Worm (Caenorhabditis elegans) whole organism, L4/young adult: Measurements from ENCODE around the gene epic-2.

ENCODE experiments used
- W03F9.2 ChIP-seq: fragments of 150-350 bp; optimal IDR thresholded peaks from 2 replicates; lab custom pipeline; 2014; ENCODE audit warnings: missing biosample characterization, missing genetic modification characterization
- dao-5 ChIP-seq: sonication (generic microtip); optimal IDR thresholded peaks from 2 replicates; lab custom pipeline; 2016; ENCODE audit warnings: missing genotype, missing genetic modification characterization, moderate library complexity, missing compliant biosample characterization
- him-1 ChIP-seq: sonication (generic microtip); optimal IDR thresholded peaks from 2 replicates; lab custom pipeline; 2016; ENCODE audit warnings: missing genotype, missing genetic modification reagents, missing genetic modification characterization, missing compliant biosample characterization

epic-2 gene

DNA sequence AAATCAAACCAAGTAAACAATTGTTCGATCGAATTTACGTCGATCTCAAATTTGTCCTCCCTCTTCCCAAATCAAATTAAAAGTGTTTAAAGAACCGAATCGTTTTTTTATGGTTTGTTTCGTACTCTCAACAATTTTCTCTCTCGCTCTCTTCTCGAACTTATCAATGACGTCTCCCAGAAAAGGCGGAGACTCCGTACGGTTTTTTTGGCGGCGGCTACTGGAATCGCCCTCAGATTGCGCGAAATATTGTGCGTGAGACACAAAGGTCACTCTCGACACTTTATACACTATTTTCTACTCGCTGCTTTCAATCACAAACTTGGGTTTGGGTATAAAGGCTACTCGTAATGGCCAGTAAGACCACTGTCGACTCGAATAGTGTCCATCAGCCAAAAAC lies at the start of gene epic-2:
Gene epic-2, plus strand, starts transcription at position 317 of the 400 bp plus-strand sequence.
- TF ChIP-seq W03F9.2 = no peak
- no peak for TF ChIP-seq him-1
- TF ChIP-seq dao-5 = no peak

DNA sequence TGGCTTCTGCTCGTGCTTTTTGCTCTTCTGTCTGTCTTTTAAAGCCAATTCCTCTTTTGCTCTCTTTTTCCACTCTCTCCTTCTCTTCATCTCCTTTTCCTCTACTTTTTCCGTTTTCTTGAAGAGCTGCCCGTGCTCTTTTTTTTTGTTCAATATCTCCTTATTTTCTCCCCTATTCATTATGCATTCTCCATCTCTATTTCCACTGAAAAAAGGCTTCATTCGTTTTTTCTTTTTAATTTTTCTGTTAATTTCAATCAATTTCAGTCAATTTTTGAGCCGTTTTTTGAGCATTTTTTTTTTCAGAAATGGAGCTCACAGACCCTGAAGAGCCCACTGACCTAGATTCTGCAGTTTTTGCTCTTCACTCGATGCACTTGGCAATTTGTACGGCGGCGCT lies 48.2 kb upstream of the epic-2 start, which contains the start of gene Y41D4B.1:
Gene Y41D4B.1, plus strand, starts transcription at position 301 of the 400 bp plus-strand sequence.
- TF ChIP-seq dao-5 = no peak
- no peak for TF ChIP-seq W03F9.2
- no peak for TF ChIP-seq him-1

DNA sequence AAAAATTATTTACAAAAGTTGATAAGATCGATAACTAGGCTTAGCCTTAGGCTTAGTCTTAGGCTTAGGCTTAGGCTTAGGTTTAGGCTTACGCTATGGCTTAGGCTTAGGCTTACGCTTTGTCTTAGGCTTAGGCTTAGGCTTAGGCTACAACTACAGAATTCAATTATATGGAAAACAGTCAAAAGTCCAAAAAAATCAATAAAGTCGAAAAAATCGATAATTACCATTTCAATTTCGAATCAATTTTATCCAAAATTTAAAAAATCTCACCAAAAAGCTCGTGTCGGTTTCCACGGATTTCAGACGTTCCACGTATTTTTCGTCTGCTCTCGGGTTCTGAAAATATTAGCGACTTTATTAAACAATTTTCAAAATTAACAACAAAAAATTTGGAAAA lies 43.7 kb upstream of the epic-2 start:
- no peak for TF ChIP-seq W03F9.2
- TF ChIP-seq dao-5 = no peak
- no peak for TF ChIP-seq him-1

DNA sequence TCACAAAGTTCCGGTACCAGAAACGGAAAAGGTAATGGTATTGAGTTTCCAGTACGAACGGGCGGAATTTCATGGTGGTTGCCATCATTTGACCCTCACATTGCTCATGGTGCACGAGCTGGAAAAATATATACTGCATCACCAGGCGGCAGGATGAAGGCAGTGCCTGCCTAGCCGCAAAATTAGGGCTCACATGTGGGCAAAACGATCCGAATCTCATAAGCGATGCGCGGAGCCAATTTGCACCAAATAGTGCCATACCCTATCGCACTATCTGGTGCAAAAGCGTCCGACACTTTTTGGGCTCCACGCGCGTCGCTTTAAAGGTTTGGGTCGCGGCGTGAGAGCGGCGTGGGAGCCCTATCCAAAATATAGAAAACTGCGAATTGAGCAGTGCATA lies 41.4 kb upstream of the epic-2 start:
- TF ChIP-seq him-1 (no peak), dao-5 (no peak), W03F9.2 (no peak)

DNA sequence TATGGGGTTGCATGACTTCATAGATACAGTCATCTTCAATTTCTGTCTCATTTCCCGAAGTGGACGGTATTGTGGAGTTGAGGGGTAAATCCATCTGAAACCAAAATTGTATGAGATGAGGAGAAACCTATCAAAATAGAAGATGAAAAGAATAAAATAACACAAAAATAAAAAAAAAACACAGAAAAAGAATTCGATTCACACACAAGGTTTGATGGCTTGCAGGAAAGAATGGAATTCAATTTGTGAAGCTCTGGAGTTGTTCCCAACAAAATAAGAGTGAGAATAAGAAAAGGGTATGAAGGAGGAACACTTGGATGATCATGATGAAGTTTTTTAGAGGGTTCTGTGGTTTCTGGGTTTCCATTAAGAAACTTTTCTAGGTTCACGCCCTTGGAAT lies 38.5 kb upstream of the epic-2 start, which contains the start of gene Y41D4B.24:
Gene Y41D4B.24, minus strand, starts transcription at position 101 of the 400 bp plus-strand sequence.
- no peak for TF ChIP-seq dao-5
- TF ChIP-seq W03F9.2 = no peak

DNA sequence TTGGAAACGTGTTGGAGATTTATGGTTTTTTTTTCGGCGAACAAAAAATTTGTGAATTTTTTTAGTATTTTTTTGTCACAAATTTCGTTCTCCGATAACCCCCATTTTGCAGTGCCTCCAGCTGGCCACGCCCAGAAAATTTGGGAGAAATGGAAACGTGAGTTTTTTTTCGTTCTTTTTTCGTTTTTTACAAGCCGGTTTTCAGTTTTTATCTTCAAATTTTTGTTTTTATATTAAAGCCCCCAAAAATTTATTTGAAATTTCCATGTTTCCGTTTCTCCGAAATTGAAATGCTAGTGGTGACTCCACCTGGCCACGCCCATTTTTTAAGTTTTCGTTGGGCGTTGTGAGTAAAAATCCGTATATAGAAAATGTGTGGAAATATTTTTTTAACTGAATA lies 33.4 kb upstream of the epic-2 start:
- no peak for TF ChIP-seq dao-5
- no peak for TF ChIP-seq W03F9.2
- no peak for TF ChIP-seq him-1

DNA sequence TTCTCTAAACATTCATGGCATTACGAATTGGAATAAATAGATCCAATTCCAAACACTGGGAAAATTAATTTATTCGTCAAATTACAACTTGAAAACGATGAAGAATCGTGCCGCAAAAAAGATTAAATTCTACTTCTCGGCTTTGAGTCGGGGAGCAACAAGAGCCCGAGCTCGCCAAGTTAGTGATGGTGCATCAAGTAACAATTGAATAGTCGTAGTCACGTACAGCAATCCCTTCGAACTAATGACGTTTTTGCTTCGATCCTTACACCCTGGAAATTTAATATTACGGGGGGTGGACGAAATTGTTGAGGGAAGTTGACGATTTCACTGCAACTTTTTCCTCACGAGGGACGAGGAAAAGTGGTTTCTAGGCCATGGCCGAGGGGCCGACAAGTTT lies 28.9 kb upstream of the epic-2 start:
- TF ChIP-seq W03F9.2 = no peak
- no peak for TF ChIP-seq him-1
- no peak for TF ChIP-seq dao-5

DNA sequence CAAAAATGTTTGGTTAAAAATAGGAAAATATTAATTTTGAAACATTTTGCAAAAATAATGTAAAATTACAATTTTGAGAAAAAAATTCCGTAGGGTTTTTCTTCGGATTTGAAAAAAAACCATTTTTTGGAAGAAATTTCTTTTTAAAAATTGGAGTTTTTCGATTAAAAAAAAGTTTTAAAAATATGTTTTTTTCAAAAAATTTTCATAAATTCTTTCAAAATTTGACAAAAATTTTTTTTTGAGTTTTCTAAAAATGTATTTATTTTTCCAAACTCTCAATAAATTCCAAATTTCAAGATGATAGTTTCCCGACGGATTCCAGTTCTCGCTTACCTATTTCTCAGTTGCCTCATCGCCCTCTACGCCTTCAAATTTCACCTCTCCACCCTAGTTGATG lies 21.0 kb upstream of the epic-2 start, which contains the start of gene bus-2:
Gene bus-2, plus strand, starts transcription at position 301 of the 400 bp plus-strand sequence.
- no peak for TF ChIP-seq W03F9.2
- no peak for TF ChIP-seq dao-5
- no peak for TF ChIP-seq him-1

DNA sequence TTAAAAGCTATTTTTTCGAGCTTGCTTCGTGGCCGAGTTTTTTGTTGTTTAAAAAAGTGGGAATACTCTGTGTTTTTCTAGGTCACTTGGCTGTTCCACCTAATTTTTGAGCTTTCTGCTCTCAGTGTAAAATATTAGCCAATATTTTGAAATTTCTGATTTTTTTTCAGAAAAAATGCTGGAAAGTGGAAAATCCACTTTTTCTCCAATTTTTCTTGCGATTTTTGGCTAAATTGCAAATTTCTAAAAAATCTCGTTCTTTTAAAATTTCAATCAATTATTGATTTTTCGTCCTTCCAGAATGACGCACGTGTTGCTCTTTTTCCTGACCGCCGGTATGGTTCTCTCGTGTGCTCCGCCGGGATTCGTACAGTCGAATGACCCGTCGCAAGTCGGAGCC lies 13.6 kb upstream of the epic-2 start, which contains the start of gene K08D12.4:
Gene K08D12.4, plus strand, starts transcription at position 301 of the 400 bp plus-strand sequence.
- no peak for TF ChIP-seq W03F9.2
- TF ChIP-seq him-1 = no peak

DNA sequence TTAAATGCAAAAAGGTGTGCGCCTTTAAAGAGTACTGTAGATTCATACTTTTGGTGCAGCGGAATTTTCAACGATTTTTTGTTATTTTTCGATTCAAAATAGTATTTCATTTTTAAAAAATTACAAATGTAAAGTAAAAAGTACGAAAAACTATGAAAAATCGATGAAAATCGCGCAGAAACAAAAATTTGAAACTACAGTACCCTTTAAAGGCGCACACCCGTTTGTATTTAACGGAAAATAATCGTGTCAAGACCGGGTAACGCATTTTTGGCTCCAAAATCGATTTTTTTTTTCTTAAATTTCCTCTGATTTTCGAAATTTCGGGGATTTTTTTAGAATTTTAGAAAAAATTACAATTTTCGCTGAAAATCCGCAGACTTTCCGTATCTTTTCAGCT lies 12.6 kb upstream of the epic-2 start:
- TF ChIP-seq W03F9.2 = no peak
- TF ChIP-seq dao-5 = no peak
- no peak for TF ChIP-seq him-1

DNA sequence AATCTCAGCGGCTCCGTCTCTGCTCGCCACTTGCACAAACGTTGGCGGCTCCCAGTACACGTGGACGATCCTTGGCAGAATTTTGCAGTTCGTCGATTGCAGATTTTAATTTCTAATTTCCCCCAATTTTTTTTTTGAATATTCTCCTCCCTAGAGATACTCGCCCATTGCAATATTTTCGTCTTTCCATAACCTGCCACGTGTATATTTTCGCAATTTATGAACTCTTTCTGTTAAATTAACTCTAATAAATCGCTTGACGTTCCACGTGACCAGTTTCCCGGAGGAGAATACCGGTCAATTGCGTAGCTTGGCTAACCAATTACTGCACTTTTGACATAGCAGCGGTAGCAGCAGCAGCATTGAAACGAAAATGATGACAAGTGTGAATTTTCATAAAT lies 12.2 kb upstream of the epic-2 start:
- TF ChIP-seq him-1 (no peak), W03F9.2 (no peak), dao-5 (no peak)

DNA sequence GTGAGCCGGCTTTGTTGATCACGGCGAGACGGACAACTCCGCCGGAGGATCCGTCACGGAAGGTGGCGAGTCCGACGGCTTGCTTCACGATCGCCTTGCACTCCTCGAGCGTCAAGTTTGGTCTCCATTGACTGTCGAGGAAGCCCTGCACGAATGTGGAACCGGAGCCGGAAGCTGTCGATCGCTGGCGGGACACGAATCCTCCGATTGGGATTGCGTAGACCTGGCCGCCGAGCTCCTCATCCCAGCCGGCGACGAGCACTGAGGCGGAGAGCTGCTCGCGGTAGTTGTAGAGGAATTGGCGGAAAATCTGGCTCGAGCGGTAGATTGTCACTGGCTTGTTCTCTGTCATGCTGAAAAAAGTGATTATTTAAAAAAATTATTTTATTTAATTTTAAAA lies 11.6 kb upstream of the epic-2 start:
- no peak for TF ChIP-seq W03F9.2
- no peak for TF ChIP-seq him-1
- TF ChIP-seq dao-5 = no peak

DNA sequence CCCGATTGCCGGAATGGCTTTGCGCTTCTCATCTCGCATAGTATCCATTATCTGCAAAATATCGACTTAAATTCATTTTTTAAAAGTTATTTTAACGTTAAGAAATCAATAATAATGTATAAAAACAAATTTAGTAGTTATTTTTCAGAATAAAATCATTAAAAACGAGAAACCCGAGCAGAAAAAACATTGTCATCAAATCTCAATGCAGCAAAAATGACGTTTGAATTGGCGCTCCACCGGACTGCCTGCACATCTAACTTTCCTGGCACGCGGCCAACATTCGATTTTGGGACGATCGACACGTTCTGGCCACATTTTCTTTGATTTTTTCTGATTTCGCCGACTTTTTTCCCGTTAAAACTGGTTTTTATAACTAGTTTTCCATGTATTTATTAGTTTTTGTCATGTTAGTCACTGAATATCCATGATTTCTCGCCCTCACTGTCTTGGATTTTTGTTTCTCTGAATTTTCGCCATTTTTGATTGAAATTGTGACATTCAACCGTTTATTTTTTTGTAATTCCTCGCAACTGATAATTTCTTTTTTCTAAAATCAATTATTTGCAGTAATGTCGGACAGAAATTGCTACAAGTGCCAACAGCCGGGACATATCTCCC lies 10.8 kb upstream of the epic-2 start, which contains the start of the genes pbs-1 and K08D12.3:
Gene pbs-1, minus strand, starts transcription at position 51 of the 621 bp plus-strand sequence.
Gene K08D12.3, plus strand, starts transcription at position 571 of the 621 bp plus-strand sequence.
- TF ChIP-seq W03F9.2 = peak; percentile 86
- TF ChIP-seq him-1 = no peak
- TF ChIP-seq dao-5 = no peak

DNA sequence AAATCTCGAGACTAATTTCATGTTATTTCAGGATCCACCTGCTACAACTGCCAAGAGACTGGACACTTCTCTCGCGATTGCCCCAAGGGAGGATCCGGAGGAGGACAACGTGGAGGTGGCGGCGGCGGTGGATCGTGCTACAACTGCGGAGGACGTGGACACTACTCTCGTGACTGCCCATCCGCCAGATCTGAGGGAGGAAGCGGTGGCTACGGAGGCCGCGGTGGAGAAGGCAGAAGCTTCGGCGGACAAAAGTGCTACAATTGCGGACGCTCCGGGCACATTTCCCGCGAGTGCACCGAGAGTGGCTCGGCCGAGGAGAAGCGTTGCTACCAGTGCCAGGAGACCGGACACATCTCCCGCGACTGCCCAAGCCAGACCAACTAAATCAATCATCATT lies 10.1 kb upstream of the epic-2 start:
- TF ChIP-seq W03F9.2 (no peak), him-1 (no peak), dao-5 (no peak)

DNA sequence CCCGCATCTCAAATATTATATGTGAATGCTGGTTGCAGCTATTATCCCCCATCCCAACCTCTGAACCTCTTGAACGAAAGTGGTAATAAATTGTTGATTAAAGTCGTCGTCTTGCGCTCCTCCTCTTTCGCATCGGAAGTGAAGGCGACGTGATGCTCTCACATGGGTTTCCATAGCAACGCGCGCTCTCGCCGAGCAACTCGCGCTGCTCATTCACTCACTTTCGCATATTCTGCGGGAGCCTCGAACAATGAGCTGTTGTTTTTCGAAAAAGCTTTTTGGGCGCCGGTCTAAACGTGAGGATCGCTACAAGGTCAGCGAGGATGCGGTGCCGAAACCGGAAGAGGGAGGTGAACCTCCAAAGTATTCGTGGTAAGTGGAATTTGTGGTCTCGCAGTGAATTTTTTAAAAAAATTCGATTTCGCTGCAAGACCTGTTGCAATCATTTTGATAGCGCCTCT lies 9.5 kb upstream of the epic-2 start, which contains the start of gene rpi-2:
Gene rpi-2, plus strand, starts transcription at position 234 of the 461 bp plus-strand sequence.
- TF ChIP-seq W03F9.2 (no peak), dao-5 (peak; percentile 37)

DNA sequence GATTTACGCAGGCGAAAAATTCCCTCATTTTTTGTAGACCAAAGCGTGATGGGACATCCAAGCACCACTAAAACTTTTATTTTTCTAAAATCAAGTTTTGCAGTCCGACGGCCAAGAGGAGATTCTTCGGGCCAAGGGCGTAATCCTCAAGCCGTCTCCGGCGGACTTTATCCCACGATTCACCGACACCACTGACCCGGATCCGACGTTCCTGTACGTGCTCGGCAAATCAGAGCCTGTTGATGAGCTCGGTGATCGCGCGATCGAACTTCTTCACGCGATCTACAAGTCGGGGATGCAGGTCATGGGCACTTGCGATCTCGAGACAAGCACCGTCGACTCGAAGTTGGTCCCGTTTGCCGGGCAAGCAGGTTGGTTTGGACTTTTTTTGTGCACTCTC lies 7.0 kb upstream of the epic-2 start:
- no peak for TF ChIP-seq dao-5
- TF ChIP-seq W03F9.2 = no peak
- TF ChIP-seq him-1 = no peak

DNA sequence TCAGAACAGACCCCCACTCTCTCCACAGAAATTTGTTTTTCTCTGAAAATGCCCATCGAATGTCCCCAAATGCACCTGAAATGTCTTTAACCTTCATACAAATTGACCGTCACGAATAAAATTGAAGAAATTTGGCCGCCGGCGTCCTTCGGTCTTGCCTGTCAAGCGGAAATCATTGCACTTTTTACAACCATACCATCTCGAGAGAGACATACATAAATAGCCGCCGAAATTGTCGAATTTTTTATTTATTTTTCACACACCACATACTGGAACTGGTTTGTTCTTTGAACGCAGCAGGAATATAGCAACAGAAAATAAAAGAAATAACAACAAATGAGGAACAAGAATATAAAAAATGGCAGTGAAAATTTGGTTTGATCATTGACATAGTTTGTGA lies 4.9 kb upstream of the epic-2 start:
- no peak for TF ChIP-seq dao-5
- TF ChIP-seq him-1 = no peak
- TF ChIP-seq W03F9.2 = no peak
